Worm (Caenorhabditis elegans) whole organism, L1 larva: ENCODE data around the gene wrt-2.

Source experiments
- efl-1 ChIP-seq, 4 experiments: fragments of 150-350 bp; optimal IDR thresholded peaks in 3 of 4; peaks in 1 of 4; 1 replicate in 1 of 4; 2 replicates in 3 of 4; lab custom pipeline; 2014; ENCODE audit warnings: missing biosample characterization in 2 of 4, missing genetic modification characterization in 2 of 4, missing genetic modification reagents in 2 of 4
- nhr-12 ChIP-seq: sonication (generic microtip); optimal IDR thresholded peaks from 2 replicates; lab custom pipeline; 2017; ENCODE audit warnings: missing biosample characterization, missing genetic modification characterization
- skn-1 ChIP-seq: fragments of 150-350 bp; optimal IDR thresholded peaks from 2 replicates; lab custom pipeline; 2014; ENCODE audit warnings: missing biosample characterization, missing genetic modification characterization

- no peak for TF ChIP-seq nhr-12
- TF ChIP-seq efl-1 (optimal IDR thresholded peaks at IDR 0.05; lab: Kevin White, UChicago): no peak
- TF ChIP-seq efl-1 (GFP tag; optimal IDR thresholded peaks at IDR 0.05 in 1 of 2; lab: Kevin White, UChicago): no peak
- no peak for TF ChIP-seq skn-1 (tag; lab: Kevin White, UChicago)
These were observed 38.1 kb downstream of the wrt-2 start for ce11 chrX:3056098-3056497.
